Worm (Caenorhabditis elegans) whole organism, L4/young adult: ENCODE data around the gene gcy-12.

Experiments used
- W03F9.2 ChIP-seq: fragments of 150-350 bp; optimal IDR thresholded peaks from 2 replicates; lab custom pipeline; 2014; ENCODE audit warnings: missing biosample characterization, missing genetic modification characterization
- dao-5 ChIP-seq: sonication (generic microtip); optimal IDR thresholded peaks from 2 replicates; lab custom pipeline; 2016; ENCODE audit warnings: missing genotype, missing genetic modification characterization, moderate library complexity, missing compliant biosample characterization
- him-1 ChIP-seq: sonication (generic microtip); optimal IDR thresholded peaks from 2 replicates; lab custom pipeline; 2016; ENCODE audit warnings: missing genotype, missing genetic modification reagents, missing genetic modification characterization, missing compliant biosample characterization

DNA sequence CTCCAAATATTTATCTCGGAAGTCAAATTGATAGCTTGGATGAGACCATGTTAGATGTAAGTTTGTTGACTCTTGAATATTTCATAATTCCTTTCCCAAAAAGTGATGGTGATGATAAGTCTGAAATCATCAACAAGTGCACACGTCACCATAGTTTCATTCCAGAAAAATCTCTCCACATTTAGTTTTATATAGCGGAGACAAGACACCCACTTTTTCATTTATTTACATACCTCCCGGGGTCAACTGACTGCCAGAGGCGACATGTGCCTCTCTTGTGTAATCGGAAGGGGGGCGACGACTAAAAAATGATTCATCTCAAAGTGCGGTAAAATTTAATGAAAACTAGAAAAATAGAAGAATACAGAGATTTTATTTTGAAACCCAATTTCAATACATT is 26.5 kb downstream of the gcy-12 start:
- TF ChIP-seq dao-5: no peak
- no peak for TF ChIP-seq him-1 (tag; lab: Kevin White, UChicago)
- TF ChIP-seq W03F9.2 (tag; lab: Kevin White, UChicago): no peak
